Worm (Caenorhabditis elegans): ENCODE measurements around the gene str-246.

str-246 gene

DNA sequence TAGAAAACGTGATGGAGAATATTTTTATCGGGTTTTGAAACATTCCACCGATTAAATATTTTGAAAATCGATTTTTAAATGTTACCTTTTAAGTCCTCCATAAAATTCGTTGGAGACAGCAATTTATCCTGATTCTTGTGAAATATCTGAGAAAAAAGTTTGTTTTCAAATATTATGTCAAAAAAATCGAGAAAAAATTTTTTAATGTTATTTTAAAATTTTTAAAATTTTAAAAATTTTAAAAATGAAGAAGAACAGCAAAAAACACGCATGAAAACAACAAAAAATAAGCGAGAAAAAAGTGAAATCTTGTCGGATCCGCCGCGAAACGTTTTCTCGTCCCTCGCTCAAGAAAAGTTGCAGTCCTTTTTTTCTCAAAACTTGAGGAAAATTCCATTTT is 50.0 kb downstream of the str-246 start, which contains the start of gene Y48A6C.8:
TSS of gene Y48A6C.8 (minus strand) at position 101 of the 400 bp plus-strand sequence.
- no peak for TF ChIP-seq ztf-4 (tag; optimal IDR thresholded peaks at IDR 0.05)
- no peak for TF ChIP-seq snu-23 (GFP tag; optimal IDR thresholded peaks at IDR 0.05)
- no peak for TF ChIP-seq hlh-4 (tag; optimal IDR thresholded peaks at IDR 0.05)
- no peak for TF ChIP-seq nhr-11 (tag; optimal IDR thresholded peaks at IDR 0.05)
- TF ChIP-seq dpl-1 (GFP tag; optimal IDR thresholded peaks at IDR 0.05), result no peak
- no peak for TF ChIP-seq efl-3 (GFP tag; optimal IDR thresholded peaks at IDR 0.05)
- TF ChIP-seq fkh-8 (tag; optimal IDR thresholded peaks at IDR 0.05), result no peak
- no peak for TF ChIP-seq lin-13 (GFP tag; optimal IDR thresholded peaks at IDR 0.05)
- TF ChIP-seq F16B12.6 (tag; optimal IDR thresholded peaks at IDR 0.05), result no peak
- TF ChIP-seq ceh-90 (tag; optimal IDR thresholded peaks at IDR 0.05), result no peak
- TF ChIP-seq ces-1 (GFP tag; optimal IDR thresholded peaks at IDR 0.05), result no peak
- TF ChIP-seq xbp-1 (tag; optimal IDR thresholded peaks at IDR 0.05), result no peak
- no peak for TF ChIP-seq nhr-90 (tag; optimal IDR thresholded peaks at IDR 0.05; ENCODE audit: poor library complexity)
- TF ChIP-seq sox-4 (tag; optimal IDR thresholded peaks at IDR 0.05), result no peak
- no peak for TF ChIP-seq lin-15B (tag; optimal IDR thresholded peaks at IDR 0.05)
- TF ChIP-seq rnt-1 (tag; optimal IDR thresholded peaks at IDR 0.05), result no peak
- TF ChIP-seq mep-1 (tag; optimal IDR thresholded peaks at IDR 0.05), result no peak
- TF ChIP-seq swsn-7 (tag; optimal IDR thresholded peaks at IDR 0.05), result no peak
- no peak for TF ChIP-seq blmp-1 (tag; optimal IDR thresholded peaks at IDR 0.05)

Data from whole organism, L1 larva.